Worm (Caenorhabditis elegans): ENCODE results near the gene T24B8.4.
A peak's percentile ranks its signal among the peaks of the same experiment; 100 is the strongest.

The T24B8.4 gene

ce11 chrII:9108443-9108842, 37.8 kb upstream of the T24B8.4 start, which contains the start of gene dnj-23 (continued):
- peak; percentile 8 for TF ChIP-seq snu-23 (GFP tag; optimal IDR thresholded peaks at IDR 0.05)
- TF ChIP-seq mdl-1 (tag; optimal IDR thresholded peaks at IDR 0.05), result no peak
- no peak for TF ChIP-seq lin-13 (GFP tag; optimal IDR thresholded peaks at IDR 0.05)
- TF ChIP-seq fkh-4 (tag; optimal IDR thresholded peaks at IDR 0.05; ENCODE audit: borderline replicate concordance), result no peak
- TF ChIP-seq nhr-84 (tag; optimal IDR thresholded peaks at IDR 0.05), result no peak
- peak; percentile 59 for TF ChIP-seq skn-1 (tag; optimal IDR thresholded peaks at IDR 0.05)
- peak; percentile 26 to 85 for TF ChIP-seq efl-1 (optimal IDR thresholded peaks at IDR 0.05)
- TF ChIP-seq efl-1 (GFP tag; optimal IDR thresholded peaks at IDR 0.05 in 1 of 2), result peak; percentile 88 to 98
- TF ChIP-seq nhr-20 (tag; optimal IDR thresholded peaks at IDR 0.05), result peak; percentile 42
- TF ChIP-seq unc-62 (GFP tag; optimal IDR thresholded peaks at IDR 0.05), result no peak
- peak; percentile 18 for TF ChIP-seq rnt-1 (tag; optimal IDR thresholded peaks at IDR 0.05)
- no peak for TF ChIP-seq sup-37 (GFP tag; optimal IDR thresholded peaks at IDR 0.05)

DNA sequence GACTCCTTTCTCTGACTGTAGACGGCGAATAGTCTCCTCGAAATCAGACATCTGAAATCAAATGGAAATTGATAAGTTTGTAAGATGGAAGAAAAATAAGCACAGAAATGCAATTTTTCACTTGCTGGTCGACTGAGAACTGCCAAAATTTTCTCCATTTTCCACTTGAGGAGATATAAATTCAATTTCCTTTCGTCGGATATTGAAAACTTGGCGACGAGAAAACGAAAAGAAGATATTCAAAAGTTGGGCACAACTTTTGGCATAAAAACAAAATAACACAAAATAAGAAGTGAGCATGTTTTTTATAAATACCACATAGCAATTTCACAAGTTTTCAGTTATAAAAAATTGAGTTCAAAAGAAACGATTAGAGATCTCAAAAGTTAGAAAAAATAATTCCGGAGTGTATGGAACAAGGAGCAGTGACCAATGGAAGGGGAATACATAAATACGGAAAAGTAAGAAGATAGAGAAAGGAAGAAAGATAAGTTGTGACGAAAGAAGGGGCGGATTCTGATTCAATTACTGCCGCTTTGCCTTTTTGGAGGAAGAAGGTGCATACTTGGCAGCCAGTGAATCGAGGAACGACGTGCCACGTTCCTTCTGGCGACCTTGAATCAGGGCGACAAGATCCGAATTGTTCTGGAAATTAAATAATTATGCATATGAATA, 36.6 kb upstream of the T24B8.4 start, which contains the start of gene dyrb-1:
Gene dyrb-1 (minus strand): TSS at position 51 of the 675 bp plus-strand sequence.
- TF ChIP-seq zip-4 (GFP tag; optimal IDR thresholded peaks at IDR 0.05) (no peak), ces-1 (GFP tag; optimal IDR thresholded peaks at IDR 0.05) (peak; percentile 47), unc-98 (GFP tag; IDR thresholded peaks at IDR 0.05) (no peak), unc-130 (tag; optimal IDR thresholded peaks at IDR 0.05) (no peak), nhr-90 (tag; optimal IDR thresholded peaks at IDR 0.05; ENCODE audit: poor library complexity) (no peak), efl-1 (optimal IDR thresholded peaks at IDR 0.05) (no peak), efl-1 (GFP tag; optimal IDR thresholded peaks at IDR 0.05 in 1 of 2) (no peak), nhr-85 (tag) (no peak), fkh-10 (GFP tag; optimal IDR thresholded peaks at IDR 0.05) (peak; percentile 20), ztf-11 (tag; optimal IDR thresholded peaks at IDR 0.05) (no peak), lin-14 (GFP tag; optimal IDR thresholded peaks at IDR 0.05) (peak; percentile 43), mef-2 (tag; optimal IDR thresholded peaks at IDR 0.05) (no peak), F16B12.6 (tag; optimal IDR thresholded peaks at IDR 0.05) (no peak)

- TF ChIP-seq nhr-20 (tag; optimal IDR thresholded peaks at IDR 0.05) (no peak), isw-1 (GFP tag; IDR thresholded peaks at IDR 0.05) (no peak), hlh-4 (tag; optimal IDR thresholded peaks at IDR 0.05) (no peak), lir-3 (tag; optimal IDR thresholded peaks at IDR 0.05; ENCODE audit: poor library complexity) (no peak), unc-62 (GFP tag; optimal IDR thresholded peaks at IDR 0.05) (no peak), ztf-11 (tag; optimal IDR thresholded peaks at IDR 0.05) (no peak), lin-15B (tag; optimal IDR thresholded peaks at IDR 0.05) (no peak), efl-1 (optimal IDR thresholded peaks at IDR 0.05) (no peak), efl-1 (GFP tag; optimal IDR thresholded peaks at IDR 0.05 in 1 of 2) (peak in 1 of 2 experiments; percentile 48), hpl-2 (GFP tag; optimal IDR thresholded peaks at IDR 0.05) (no peak)
Observed at ce11 chrII:9100798-9101197, 30.2 kb upstream of the T24B8.4 start, which contains the start of gene T24H10.5. TSS of gene T24H10.5 (plus strand) at chrII:9101098.

DNA sequence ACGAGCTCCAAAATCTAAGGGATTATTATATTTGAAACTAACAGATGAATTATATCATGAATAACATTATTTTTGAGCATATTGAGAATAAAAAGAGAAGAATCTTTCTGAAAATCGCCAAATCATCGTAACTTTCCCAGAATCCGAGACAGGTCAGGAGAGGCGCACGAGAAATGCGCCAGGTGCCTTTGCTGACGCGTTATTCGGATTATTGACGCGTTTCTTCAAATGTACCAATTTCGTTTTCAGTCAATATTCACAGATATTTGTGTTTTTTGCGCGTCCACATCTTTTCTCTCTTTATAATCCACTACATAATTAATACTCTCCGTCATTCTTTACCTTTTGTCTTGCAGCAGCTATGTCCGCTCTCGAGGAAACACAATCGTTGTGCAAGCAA, 28.4 kb upstream of the T24B8.4 start, which contains the start of gene T24H10.1:
Gene T24H10.1 (plus strand): TSS at position 355 of the 400 bp plus-strand sequence.
- TF ChIP-seq lin-39 (tag; optimal IDR thresholded peaks at IDR 0.05) (peak; percentile 45), aly-2 (tag; optimal IDR thresholded peaks at IDR 0.05) (peak; percentile 36), fkh-10 (GFP tag; optimal IDR thresholded peaks at IDR 0.05) (no peak), alr-1 (tag; optimal IDR thresholded peaks at IDR 0.05; ENCODE audit: borderline replicate concordance) (no peak), ces-1 (GFP tag; optimal IDR thresholded peaks at IDR 0.05) (no peak), fkh-8 (tag; optimal IDR thresholded peaks at IDR 0.05) (peak; percentile 23), nhr-76 (tag; optimal IDR thresholded peaks at IDR 0.05) (no peak), lin-15B (tag; optimal IDR thresholded peaks at IDR 0.05) (peak; percentile 10), sox-4 (tag; optimal IDR thresholded peaks at IDR 0.05) (peak; percentile 20), dsc-1 (tag; optimal IDR thresholded peaks at IDR 0.05) (peak; percentile 80), ceh-8 (GFP tag; optimal IDR thresholded peaks at IDR 0.05) (peak; percentile 38), lsy-2 (tag; optimal IDR thresholded peaks at IDR 0.05) (peak; percentile 80), nhr-28 (tag; optimal IDR thresholded peaks at IDR 0.05) (no peak), lin-35 (GFP tag; optimal IDR thresholded peaks at IDR 0.05) (peak; percentile 82 to 87), irx-1 (tag; optimal IDR thresholded peaks at IDR 0.05) (peak; percentile 75), egl-27 (tag; optimal IDR thresholded peaks at IDR 0.05) (no peak), sptf-1 (tag; optimal IDR thresholded peaks at IDR 0.05) (no peak), fos-1 (tag; optimal IDR thresholded peaks at IDR 0.05) (no peak), efl-3 (GFP tag; optimal IDR thresholded peaks at IDR 0.05) (no peak), mef-2 (tag; optimal IDR thresholded peaks at IDR 0.05) (peak; percentile 25), hlh-4 (tag; optimal IDR thresholded peaks at IDR 0.05) (no peak), vab-15 (tag; optimal IDR thresholded peaks at IDR 0.05) (no peak), unc-98 (GFP tag; IDR thresholded peaks at IDR 0.05) (no peak), elt-2 (tag; optimal IDR thresholded peaks at IDR 0.05) (peak; percentile 11)

All from whole organism, L1 larva.